Worm (Caenorhabditis elegans): ENCODE measurements around the gene ZK287.7.

Gene ZK287.7

DNA sequence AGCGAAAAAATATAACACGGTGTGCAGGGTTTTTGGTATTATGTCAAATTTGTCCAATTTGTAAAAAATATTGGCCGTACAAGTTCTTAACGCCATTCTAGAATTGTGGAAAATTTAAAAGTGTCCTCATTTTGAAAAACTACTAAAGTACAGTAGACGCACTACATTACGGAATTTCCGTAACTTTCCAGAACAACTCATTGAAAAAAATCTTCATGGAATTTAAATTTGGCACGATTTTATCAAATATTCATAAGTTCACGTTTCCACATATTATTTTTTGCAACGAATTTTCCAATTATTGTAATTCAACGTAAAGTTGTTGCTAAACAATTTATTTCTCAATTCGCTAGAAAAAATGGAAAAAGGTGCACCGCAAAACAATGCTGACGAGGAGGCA, 22.0 kb downstream of the ZK287.7 start, which contains the start of gene F40F9.3:
TSS of gene F40F9.3 (plus strand) at position 301 of the 400 bp plus-strand sequence.
- TF ChIP-seq W03F9.2 (tag; optimal IDR thresholded peaks at IDR 0.05): no peak
- TF ChIP-seq him-1 (tag; optimal IDR thresholded peaks at IDR 0.05): no peak
- TF ChIP-seq dao-5 (tag; optimal IDR thresholded peaks at IDR 0.05): no peak

DNA sequence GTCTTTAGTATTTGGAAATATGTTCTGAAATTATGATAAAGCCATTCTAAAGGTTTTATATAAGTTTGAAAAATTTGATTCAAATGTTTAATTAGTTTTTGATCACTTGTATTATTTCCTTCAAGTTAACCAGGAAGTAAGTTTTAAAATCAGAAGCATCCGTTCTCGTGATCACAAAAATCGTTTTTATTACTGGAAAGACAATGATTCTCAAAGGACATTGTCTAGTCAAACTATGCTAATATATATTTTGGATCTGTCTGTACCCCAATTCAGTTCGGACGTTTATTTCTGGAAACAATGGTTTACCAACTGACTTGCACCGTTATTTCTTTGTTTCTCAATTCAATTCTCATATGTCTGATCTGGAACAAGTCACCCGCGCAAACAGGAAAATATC, 23.5 kb downstream of the ZK287.7 start, which contains the start of gene str-188:
TSS of gene str-188 (plus strand) at position 301 of the 400 bp plus-strand sequence.
- no peak for TF ChIP-seq dao-5 (tag; optimal IDR thresholded peaks at IDR 0.05)
- TF ChIP-seq W03F9.2 (tag; optimal IDR thresholded peaks at IDR 0.05): no peak
- TF ChIP-seq him-1 (tag; optimal IDR thresholded peaks at IDR 0.05): no peak

- no peak for TF ChIP-seq W03F9.2 (tag; optimal IDR thresholded peaks at IDR 0.05)
- TF ChIP-seq dao-5 (tag; optimal IDR thresholded peaks at IDR 0.05): no peak
- TF ChIP-seq him-1 (tag; optimal IDR thresholded peaks at IDR 0.05): no peak
Observed at ce11 chrV:9724021-9724671, 31.3 kb downstream of the ZK287.7 start, which contains the start of gene slcr-46.3. TSS of gene slcr-46.3 (minus strand) at chrV:9724106.

- TF ChIP-seq dao-5 (tag; optimal IDR thresholded peaks at IDR 0.05) (no peak), W03F9.2 (tag; optimal IDR thresholded peaks at IDR 0.05) (no peak), him-1 (tag; optimal IDR thresholded peaks at IDR 0.05) (no peak)
Observed at ce11 chrV:9725719-9726118, 32.9 kb downstream of the ZK287.7 start.

- TF ChIP-seq W03F9.2 (tag; optimal IDR thresholded peaks at IDR 0.05): peak; percentile 28
- TF ChIP-seq him-1 (tag; optimal IDR thresholded peaks at IDR 0.05): no peak
Observed at ce11 chrV:9729462-9730162, 36.8 kb downstream of the ZK287.7 start, which contains the start of the genes aagr-3 and drap-1. TSS of gene aagr-3 (minus strand) at chrV:9729512. TSS of gene drap-1 (plus strand) at chrV:9730106.

DNA sequence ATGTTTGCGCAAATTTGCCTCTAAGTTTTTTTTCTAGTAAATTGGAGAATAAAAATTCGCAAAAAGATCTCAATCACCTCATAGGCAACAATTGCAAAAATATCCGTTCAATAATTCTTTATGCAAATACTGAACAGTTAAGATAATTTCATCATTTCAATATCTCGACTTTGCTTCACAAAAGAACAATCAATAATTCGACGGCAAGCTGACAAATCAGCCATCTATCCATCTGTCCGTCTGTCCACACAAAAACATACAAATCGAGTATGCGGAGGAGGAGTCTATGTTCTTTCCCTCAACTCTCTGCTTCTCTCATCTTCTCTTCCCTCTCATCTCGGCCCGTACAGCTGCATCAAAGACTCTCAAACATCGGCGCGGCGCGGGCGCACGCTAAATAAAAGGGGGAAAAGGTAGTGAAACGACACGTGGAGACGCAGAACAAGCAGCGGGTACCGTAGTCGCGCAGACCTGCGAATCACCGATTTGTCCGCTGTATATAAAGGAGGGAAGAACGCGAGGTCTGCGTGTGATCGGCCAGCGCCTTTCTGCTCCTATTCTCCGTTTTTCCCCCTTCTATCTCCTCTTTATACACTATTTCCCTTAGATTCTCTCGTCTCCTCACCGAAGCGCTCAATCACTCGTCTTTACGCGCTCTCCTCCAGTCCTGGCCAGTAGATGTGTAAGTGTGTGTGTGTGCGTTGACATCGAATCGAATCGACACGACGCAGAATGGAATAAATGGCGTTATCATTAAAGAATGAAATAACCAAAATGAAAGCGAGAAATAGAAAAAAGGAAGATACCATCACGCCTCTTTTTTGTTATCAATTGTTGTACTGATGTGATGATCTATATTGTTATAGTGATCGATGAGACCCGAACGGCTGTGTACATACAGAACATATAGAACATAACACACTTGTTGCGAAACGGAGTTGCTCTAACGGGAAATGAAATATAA, 38.2 kb downstream of the ZK287.7 start:
- TF ChIP-seq W03F9.2 (tag; optimal IDR thresholded peaks at IDR 0.05) (peak; percentile 38), dao-5 (tag; optimal IDR thresholded peaks at IDR 0.05) (peak; percentile 39), him-1 (tag; optimal IDR thresholded peaks at IDR 0.05) (peak; percentile 96)

DNA sequence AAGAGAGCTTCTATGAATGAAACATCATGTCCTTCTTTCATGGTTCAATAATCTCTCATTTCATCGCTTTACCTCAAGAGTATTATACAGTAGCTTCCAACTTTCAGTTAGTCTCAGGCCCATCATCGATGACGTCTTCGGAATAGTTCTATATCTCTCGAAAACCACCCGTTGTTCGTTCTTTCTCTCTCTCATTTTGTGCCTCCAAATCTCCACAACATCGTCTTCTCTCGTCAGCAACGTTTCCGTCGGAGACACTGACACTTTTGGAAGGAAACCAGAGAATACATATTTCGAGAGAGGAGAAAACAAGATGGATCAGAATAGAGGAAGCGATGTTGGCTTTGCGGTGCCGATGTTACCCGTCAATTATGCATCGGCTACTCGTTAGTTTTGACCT, 39.0 kb downstream of the ZK287.7 start:
- no peak for TF ChIP-seq dao-5 (tag; optimal IDR thresholded peaks at IDR 0.05)
- TF ChIP-seq him-1 (tag; optimal IDR thresholded peaks at IDR 0.05): no peak
- TF ChIP-seq W03F9.2 (tag; optimal IDR thresholded peaks at IDR 0.05): no peak

DNA sequence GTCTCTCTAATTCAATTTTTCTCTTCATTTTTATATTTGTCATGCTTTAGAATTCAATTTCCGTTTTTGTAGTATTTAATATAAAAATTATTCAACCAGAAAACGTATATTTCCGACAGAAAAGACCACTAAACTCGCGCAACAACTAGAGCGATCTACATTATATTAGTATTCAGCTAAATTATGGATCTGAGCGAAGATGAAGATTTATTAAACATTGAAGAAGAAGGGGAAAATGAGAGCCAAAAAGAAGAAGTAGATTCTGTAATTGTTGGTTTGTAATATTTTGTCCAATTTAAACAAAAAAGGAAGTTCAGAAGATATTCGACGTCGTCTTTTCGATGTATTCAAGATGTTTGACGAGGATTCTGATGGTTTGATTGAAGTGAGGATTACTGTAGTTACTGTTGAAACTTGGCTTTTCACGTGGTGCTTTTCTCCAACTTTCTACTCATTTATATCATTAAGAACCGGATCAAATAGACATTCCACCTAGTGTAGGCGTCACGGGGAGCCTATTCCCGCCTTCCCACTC, 41.1 kb downstream of the ZK287.7 start, which contains the start of gene cal-7:
TSS of gene cal-7 (plus strand) at position 184 of the 535 bp plus-strand sequence.
- TF ChIP-seq W03F9.2 (tag; optimal IDR thresholded peaks at IDR 0.05) (no peak), dao-5 (tag; optimal IDR thresholded peaks at IDR 0.05) (no peak), him-1 (tag; optimal IDR thresholded peaks at IDR 0.05) (no peak)

DNA sequence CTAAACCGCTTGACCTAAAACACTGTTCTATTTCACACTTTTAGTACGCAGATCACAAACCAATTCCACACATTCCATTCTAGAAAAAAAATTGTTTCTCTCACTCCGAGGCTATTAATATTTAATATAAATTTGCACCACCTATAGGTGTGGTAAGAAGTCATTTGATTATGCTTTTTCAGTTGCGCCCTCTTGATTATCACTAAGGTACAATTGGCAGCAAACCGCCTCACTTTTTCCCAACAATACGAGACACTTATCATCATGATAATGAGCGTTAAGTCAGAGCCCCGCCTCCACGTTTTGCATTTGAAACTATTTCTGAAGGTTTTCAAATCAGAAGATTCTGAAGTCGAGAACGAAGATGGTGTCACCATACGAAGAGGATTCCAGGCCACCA, 44.4 kb downstream of the ZK287.7 start, which contains the start of gene aqp-4:
TSS of gene aqp-4 (plus strand) at position 270 of the 400 bp plus-strand sequence.
- TF ChIP-seq him-1 (tag; optimal IDR thresholded peaks at IDR 0.05): no peak

DNA sequence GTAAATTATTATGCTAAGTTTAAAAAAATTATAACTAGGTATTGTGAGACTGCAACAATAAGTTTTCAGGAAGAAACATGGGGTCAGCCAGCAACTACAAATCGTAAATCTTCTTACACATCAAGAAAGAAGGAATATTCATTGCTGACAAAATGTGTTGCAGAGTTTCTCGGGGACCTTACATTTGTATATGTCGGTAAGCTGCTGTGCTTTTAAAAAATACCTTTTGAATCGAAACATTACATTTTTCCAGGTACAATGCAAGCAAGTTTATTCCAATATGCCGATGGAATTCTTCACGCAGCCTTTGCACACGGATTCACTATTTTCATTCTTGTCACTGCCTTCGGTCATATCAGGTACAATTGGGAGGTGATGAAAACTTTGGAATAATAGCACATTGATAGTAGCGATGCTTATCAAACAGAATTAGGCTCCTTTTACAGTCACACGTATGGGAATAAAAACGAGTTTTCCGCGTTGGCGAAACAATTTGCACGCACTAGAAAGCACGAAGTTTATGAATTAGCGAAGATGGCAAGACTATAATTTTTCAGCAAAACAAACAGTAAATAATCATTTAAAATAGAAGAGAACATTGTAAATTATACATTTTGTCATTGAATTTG, 45.3 kb downstream of the ZK287.7 start:
- no peak for TF ChIP-seq W03F9.2 (tag; optimal IDR thresholded peaks at IDR 0.05)

DNA sequence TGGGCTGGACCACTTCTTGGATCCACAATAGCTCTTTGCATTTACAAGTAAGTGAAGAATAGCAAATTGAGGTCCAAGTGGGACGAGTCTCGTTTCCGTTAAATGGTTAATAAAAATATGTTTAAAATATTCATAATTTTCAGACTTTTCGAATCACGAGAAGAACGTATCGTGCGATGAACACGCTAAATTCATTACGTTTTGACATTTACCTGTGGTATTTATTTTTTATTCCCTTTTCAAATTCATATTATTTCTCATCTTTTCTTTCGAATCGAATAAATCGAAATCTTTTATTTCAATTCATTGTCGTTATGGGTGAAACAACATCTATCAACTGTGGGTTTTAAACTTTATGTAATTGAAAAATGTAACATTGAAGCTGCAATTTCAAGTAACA, 46.5 kb downstream of the ZK287.7 start, which contains the start of gene marc-1:
TSS of gene marc-1 (plus strand) at position 301 of the 400 bp plus-strand sequence.
- TF ChIP-seq dao-5 (tag; optimal IDR thresholded peaks at IDR 0.05) (no peak), him-1 (tag; optimal IDR thresholded peaks at IDR 0.05) (no peak), W03F9.2 (tag; optimal IDR thresholded peaks at IDR 0.05) (no peak)

DNA sequence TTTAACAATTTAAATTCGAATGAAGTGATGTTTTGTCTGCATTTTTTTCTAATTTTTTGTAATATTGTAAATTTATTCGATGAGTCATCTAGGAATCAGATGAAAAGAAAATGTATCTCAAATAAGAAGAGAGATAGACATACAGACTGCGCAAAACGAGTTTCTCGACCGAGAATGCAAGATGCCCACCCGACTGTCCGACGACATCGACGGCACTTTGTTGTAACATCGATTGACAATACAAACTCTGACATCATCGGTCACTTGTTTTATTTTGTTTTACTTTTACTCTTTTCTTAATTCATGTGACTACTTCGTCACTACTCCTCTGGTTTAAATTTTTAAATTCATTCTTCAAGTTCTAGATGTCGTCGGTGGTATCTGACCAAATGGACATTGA, 48.0 kb downstream of the ZK287.7 start, which contains the start of gene sta-2:
TSS of gene sta-2 (plus strand) at position 349 of the 400 bp plus-strand sequence.
- TF ChIP-seq him-1 (tag; optimal IDR thresholded peaks at IDR 0.05) (no peak), dao-5 (tag; optimal IDR thresholded peaks at IDR 0.05) (no peak), W03F9.2 (tag; optimal IDR thresholded peaks at IDR 0.05) (no peak)

Measured in whole organism, L4/young adult.